Worm (Caenorhabditis elegans) whole organism, L1 larva: Measurements from ENCODE around the gene F53E10.6.

Source experiments
- F16B12.6 ChIP-seq: fragments of 150-350 bp; optimal IDR thresholded peaks from 2 replicates; lab custom pipeline; 2014; ENCODE audit warnings: missing biosample characterization, missing genetic modification characterization
- Y116A8C.19 ChIP-seq: sonication (generic microtip); optimal IDR thresholded peaks from 2 replicates; lab custom pipeline; 2016; ENCODE audit warnings: missing compliant biosample characterization, missing genetic modification characterization, borderline replicate concordance
- aha-1 ChIP-seq: fragments of 150-350 bp; optimal IDR thresholded peaks from 2 replicates; lab custom pipeline; 2014; ENCODE audit warnings: missing biosample characterization, missing genetic modification characterization
- alr-1 ChIP-seq: fragments of 200-800 bp; sonication (Bioruptor generic); optimal IDR thresholded peaks from 2 replicates; lab custom pipeline; 2018; ENCODE audit warnings: borderline replicate concordance, mild to moderate bottlenecking, missing genetic modification characterization, missing compliant biosample characterization
- aly-2 ChIP-seq: fragments of 150-350 bp; optimal IDR thresholded peaks from 2 replicates; lab custom pipeline; 2014; ENCODE audit warnings: missing biosample characterization, missing genetic modification characterization
- ama-1 ChIP-seq: fragments of 150-350 bp; optimal IDR thresholded peaks from 2 replicates; lab custom pipeline; 2014
- blmp-1 ChIP-seq: fragments of 150-350 bp; optimal IDR thresholded peaks from 2 replicates; lab custom pipeline; 2014; ENCODE audit warnings: missing biosample characterization, missing genetic modification characterization
- ceh-63 ChIP-seq: fragments of 200-800 bp; sonication (Bioruptor generic); optimal IDR thresholded peaks from 2 replicates; lab custom pipeline; 2018; ENCODE audit warnings: mild to moderate bottlenecking, missing genetic modification characterization, missing compliant biosample characterization
- ceh-8 ChIP-seq: fragments of 200-800 bp; sonication (Bioruptor generic); optimal IDR thresholded peaks from 2 replicates; lab custom pipeline; 2018; ENCODE audit warnings: mild to moderate bottlenecking, missing genetic modification characterization, moderate library complexity, missing compliant biosample characterization
- ceh-88 ChIP-seq: fragments of 200-800 bp; sonication (Bioruptor generic); IDR thresholded peaks from 2 replicates; pipeline ENCODE4 v1.3.6; 2022; ENCODE audit warnings: missing genetic modification characterization, missing compliant biosample characterization
- dsc-1 ChIP-seq: sonication (generic microtip); optimal IDR thresholded peaks from 2 replicates; lab custom pipeline; 2016; ENCODE audit warnings: mild to moderate bottlenecking, missing genetic modification characterization, missing compliant biosample characterization
- efl-3 ChIP-seq: fragments of 200-800 bp; sonication (Bioruptor generic); optimal IDR thresholded peaks from 2 replicates; lab custom pipeline; 2018; ENCODE audit warnings: mild to moderate bottlenecking, missing genetic modification characterization, missing compliant biosample characterization
- fkh-10 ChIP-seq: sonication (generic microtip); optimal IDR thresholded peaks from 2 replicates; lab custom pipeline; 2017; ENCODE audit warnings: missing biosample characterization, missing genetic modification reagents, missing genetic modification characterization
- grh-1 ChIP-seq: fragments of 200-800 bp; sonication (Bioruptor generic); IDR thresholded peaks from 2 replicates; pipeline ENCODE4 v1.3.6; 2022; ENCODE audit warnings: missing genetic modification reagents, missing genetic modification characterization, missing compliant biosample characterization
- hlh-17 ChIP-seq: fragments of 200-800 bp; sonication (Bioruptor generic); optimal IDR thresholded peaks from 2 replicates; lab custom pipeline; 2018; ENCODE audit warnings: missing genetic modification characterization, mild to moderate bottlenecking, missing compliant biosample characterization, moderate library complexity, borderline replicate concordance
- hlh-4 ChIP-seq: sonication (generic microtip); optimal IDR thresholded peaks from 2 replicates; lab custom pipeline; 2016; ENCODE audit warnings: mild to moderate bottlenecking, missing genetic modification characterization, missing compliant biosample characterization
- hpl-2 ChIP-seq: fragments of 150-350 bp; optimal IDR thresholded peaks from 2 replicates; lab custom pipeline; 2014; ENCODE audit warnings: missing biosample characterization, missing genetic modification reagents, missing genetic modification characterization
- irx-1 ChIP-seq: sonication (generic microtip); optimal IDR thresholded peaks from 2 replicates; lab custom pipeline; 2016; ENCODE audit warnings: missing genetic modification characterization, missing compliant biosample characterization
- lin-14 ChIP-seq: fragments of 200-800 bp; sonication (Bioruptor generic); optimal IDR thresholded peaks from 2 replicates; lab custom pipeline; 2018; ENCODE audit warnings: mild to moderate bottlenecking, missing genetic modification characterization, moderate library complexity, missing compliant biosample characterization
- lin-35 ChIP-seq, 2 experiments: fragments of 150-350 bp; optimal IDR thresholded peaks; 2 replicates each; lab custom pipeline; 2014; ENCODE audit warnings: missing biosample characterization in 2 of 2, missing genetic modification characterization in 2 of 2, missing genetic modification reagents in 2 of 2
- lir-3 ChIP-seq: sonication (generic microtip); optimal IDR thresholded peaks from 2 replicates; lab custom pipeline; 2016; ENCODE audit warnings: mild to moderate bottlenecking, missing genetic modification characterization, moderate library complexity, missing compliant biosample characterization; ENCODE audit not compliant: poor library complexity
- mdl-1 ChIP-seq, 2 experiments: fragments of 150-350 bp; optimal IDR thresholded peaks; 2 replicates each; lab custom pipeline; 2014 to 2017; ENCODE audit warnings: missing biosample characterization in 2 of 2, missing genetic modification characterization in 2 of 2, inconsistent platforms in 1 of 2
- mef-2 ChIP-seq: fragments of 150-350 bp; optimal IDR thresholded peaks from 2 replicates; lab custom pipeline; 2014; ENCODE audit warnings: missing biosample characterization, missing genetic modification characterization
- mep-1 ChIP-seq: fragments of 150-350 bp; optimal IDR thresholded peaks from 2 replicates; lab custom pipeline; 2014; ENCODE audit warnings: missing biosample characterization, missing genetic modification characterization
- nhr-11 ChIP-seq: fragments of 150-350 bp; optimal IDR thresholded peaks from 2 replicates; lab custom pipeline; 2014; ENCODE audit warnings: missing biosample characterization, missing genetic modification characterization
- nhr-12 ChIP-seq: sonication (generic microtip); optimal IDR thresholded peaks from 2 replicates; lab custom pipeline; 2017; ENCODE audit warnings: missing biosample characterization, missing genetic modification characterization
- nhr-20 ChIP-seq: sonication (generic microtip); optimal IDR thresholded peaks from 2 replicates; lab custom pipeline; 2016; ENCODE audit warnings: mild to moderate bottlenecking, missing genetic modification characterization, missing compliant biosample characterization
- nhr-28 ChIP-seq: fragments of 150-350 bp; optimal IDR thresholded peaks from 2 replicates; lab custom pipeline; 2014; ENCODE audit warnings: missing biosample characterization, missing genetic modification characterization
- nhr-47 ChIP-seq: sonication (generic microtip); optimal IDR thresholded peaks from 2 replicates; lab custom pipeline; 2016; ENCODE audit warnings: mild to moderate bottlenecking, missing genetic modification characterization, moderate library complexity, missing compliant biosample characterization
- nhr-76 ChIP-seq: sonication (generic microtip); optimal IDR thresholded peaks from 2 replicates; lab custom pipeline; 2017; ENCODE audit warnings: missing biosample characterization, missing genetic modification characterization
- nhr-84 ChIP-seq: sonication (generic microtip); optimal IDR thresholded peaks from 2 replicates; lab custom pipeline; 2017; ENCODE audit warnings: missing biosample characterization, missing genetic modification characterization
- nhr-85 ChIP-seq: sonication (generic microtip); peaks from one replicate; lab custom pipeline; 2016; ENCODE audit warnings: missing genetic modification characterization, inconsistent platforms, missing compliant biosample characterization
- nhr-90 ChIP-seq: sonication (generic microtip); optimal IDR thresholded peaks from 2 replicates; lab custom pipeline; 2016; ENCODE audit warnings: mild to moderate bottlenecking, missing genetic modification characterization, missing compliant biosample characterization; ENCODE audit not compliant: poor library complexity
- snpc-4 ChIP-seq: fragments of 150-350 bp; optimal IDR thresholded peaks from 2 replicates; lab custom pipeline; 2014; ENCODE audit warnings: missing biosample characterization, missing genetic modification characterization
- snu-23 ChIP-seq: sonication (generic microtip); optimal IDR thresholded peaks from 2 replicates; lab custom pipeline; 2016; ENCODE audit warnings: missing genetic modification characterization, missing compliant biosample characterization
- sox-4 ChIP-seq: sonication (generic microtip); optimal IDR thresholded peaks from 2 replicates; lab custom pipeline; 2016; ENCODE audit warnings: missing genetic modification characterization, missing compliant biosample characterization
- sptf-1 ChIP-seq: fragments of 150-350 bp; optimal IDR thresholded peaks from 2 replicates; lab custom pipeline; 2014; ENCODE audit warnings: missing biosample characterization, missing genetic modification characterization
- sup-37 ChIP-seq: fragments of 200-800 bp; sonication (Bioruptor generic); optimal IDR thresholded peaks from 2 replicates; lab custom pipeline; 2018; ENCODE audit warnings: mild to moderate bottlenecking, missing genetic modification characterization, missing compliant biosample characterization
- swsn-7 ChIP-seq: sonication (generic microtip); optimal IDR thresholded peaks from 2 replicates; lab custom pipeline; 2016; ENCODE audit warnings: missing genetic modification characterization, missing compliant biosample characterization
- tlp-1 ChIP-seq: fragments of 150-350 bp; optimal IDR thresholded peaks from 2 replicates; lab custom pipeline; 2014; ENCODE audit warnings: missing biosample characterization, missing genetic modification characterization
- unc-62 ChIP-seq: fragments of 150-350 bp; optimal IDR thresholded peaks from 2 replicates; lab custom pipeline; 2014; ENCODE audit warnings: missing biosample characterization, missing genetic modification reagents, missing genetic modification characterization
- unc-86 ChIP-seq: sonication (generic microtip); optimal IDR thresholded peaks from 2 replicates; lab custom pipeline; 2016; ENCODE audit warnings: missing genetic modification characterization, missing compliant biosample characterization
- xbp-1 ChIP-seq: sonication (generic microtip); optimal IDR thresholded peaks from 2 replicates; lab custom pipeline; 2016; ENCODE audit warnings: missing genetic modification characterization, missing compliant biosample characterization
- zag-1 ChIP-seq: fragments of 150-350 bp; optimal IDR thresholded peaks from 2 replicates; lab custom pipeline; 2014; ENCODE audit warnings: missing biosample characterization, missing genetic modification characterization
- ztf-11 ChIP-seq, 2 experiments: sonication (generic microtip); optimal IDR thresholded peaks; 2 replicates each; lab custom pipeline; 2016 to 2017; ENCODE audit warnings: missing genetic modification characterization in 2 of 2, missing biosample characterization in 1 of 2, missing compliant biosample characterization in 1 of 2

The F53E10.6 gene

ce11 chrV:2575716-2576115 is 27.1 kb downstream of the F53E10.6 start:
- TF ChIP-seq unc-62 (GFP tag; lab: Kevin White, UChicago) (no peak), lir-3 (tag; lab: Kevin White, UChicago) (no peak), nhr-84 (tag; lab: Kevin White, UChicago) (no peak), ama-1 (lab: Kevin White, UChicago) (no peak), ztf-11 (tag; optimal IDR thresholded peaks at IDR 0.05; lab: Kevin White, UChicago) (no peak), unc-86 (tag; lab: Kevin White, UChicago) (no peak), mef-2 (tag; lab: Kevin White, UChicago) (no peak), nhr-76 (tag; lab: Kevin White, UChicago) (no peak), sox-4 (tag; lab: Kevin White, UChicago) (no peak)

- TF ChIP-seq nhr-11 (tag; lab: Kevin White, UChicago) = no peak
These were observed 29.0 kb downstream of the F53E10.6 start, which contains the start of gene nhr-290 for ce11 chrV:2573881-2574280. Gene nhr-290, plus strand, starts transcription at chrV:2574181.

DNA sequence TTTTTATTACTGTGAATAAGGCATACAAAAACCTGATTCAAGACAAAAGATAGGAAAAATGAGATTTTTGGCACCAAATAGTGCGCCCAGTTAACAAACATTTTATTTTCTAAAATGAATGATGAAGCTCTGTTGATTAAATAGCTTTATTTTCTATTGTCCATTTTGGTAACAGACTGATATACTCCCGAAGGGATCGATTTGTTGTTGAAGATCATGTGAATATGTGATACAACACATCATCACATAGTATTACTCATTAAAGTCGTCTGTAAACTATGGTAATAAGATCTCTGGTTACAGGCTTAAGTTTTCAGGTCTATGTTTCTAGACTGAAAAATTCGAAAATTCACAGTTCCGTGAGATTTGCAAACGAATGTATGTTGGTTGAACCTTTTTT is 29.8 kb downstream of the F53E10.6 start, which contains the start of gene srj-20:
Gene srj-20, minus strand, starts transcription at position 101 of the 400 bp plus-strand sequence.
- TF ChIP-seq dsc-1 (tag; lab: Kevin White, UChicago) (no peak), snu-23 (GFP tag; lab: Kevin White, UChicago) (no peak), nhr-76 (tag; lab: Kevin White, UChicago) (no peak), ceh-63 (no peak), swsn-7 (tag; lab: Kevin White, UChicago) (no peak), sptf-1 (no peak), tlp-1 (tag; lab: Kevin White, UChicago) (no peak), grh-1 (no peak), blmp-1 (tag; lab: Kevin White, UChicago) (no peak), lin-35 (GFP tag; optimal IDR thresholded peaks at IDR 0.05; lab: Kevin White, UChicago) (no peak), mep-1 (tag; lab: Kevin White, UChicago) (no peak), Y116A8C.19 (tag; lab: Kevin White, UChicago) (no peak), snpc-4 (no peak), alr-1 (tag; lab: Kevin White, UChicago) (no peak), nhr-20 (tag; lab: Kevin White, UChicago) (no peak), sup-37 (no peak)

DNA sequence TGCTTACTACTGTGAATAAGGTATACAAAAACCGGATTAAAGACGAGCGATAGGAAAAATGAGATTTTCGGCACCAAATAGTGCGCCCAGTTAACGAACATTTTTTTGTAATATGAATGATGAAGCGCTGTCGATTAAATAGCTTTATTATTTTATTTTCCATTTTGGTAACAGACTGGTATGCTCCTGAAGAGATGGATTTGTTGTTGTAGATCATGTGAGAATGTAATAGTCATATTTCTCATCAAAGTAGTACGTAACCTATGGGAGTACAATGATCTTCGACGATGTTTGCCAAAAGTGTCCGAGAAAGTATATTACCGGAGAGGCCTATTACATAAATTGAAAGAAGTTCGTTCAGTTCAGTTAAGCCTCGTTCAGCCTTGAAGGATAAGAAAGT is 32.2 kb downstream of the F53E10.6 start, which contains the start of gene srj-19:
Gene srj-19, minus strand, starts transcription at position 101 of the 400 bp plus-strand sequence.
- no peak for TF ChIP-seq nhr-85
- TF ChIP-seq ceh-63 = no peak
- no peak for TF ChIP-seq swsn-7 (tag; lab: Kevin White, UChicago)
- TF ChIP-seq nhr-84 (tag; lab: Kevin White, UChicago) = no peak
- TF ChIP-seq snpc-4 = no peak
- no peak for TF ChIP-seq nhr-28 (tag; lab: Kevin White, UChicago)
- TF ChIP-seq ceh-8 (GFP tag; lab: Kevin White, UChicago) = no peak
- no peak for TF ChIP-seq lin-14 (GFP tag; lab: Kevin White, UChicago)
- no peak for TF ChIP-seq sox-4 (tag; lab: Kevin White, UChicago)
- TF ChIP-seq mdl-1 (tag; optimal IDR thresholded peaks at IDR 0.05; lab: Kevin White, UChicago) = no peak
- no peak for TF ChIP-seq mef-2 (tag; lab: Kevin White, UChicago)
- no peak for TF ChIP-seq ceh-88 (GFP tag; lab: Robert Waterston, UW)
- TF ChIP-seq Y116A8C.19 (tag; lab: Kevin White, UChicago) = no peak
- TF ChIP-seq aha-1 (tag; lab: Kevin White, UChicago) = no peak
- no peak for TF ChIP-seq F16B12.6 (tag; lab: Kevin White, UChicago)
- no peak for TF ChIP-seq nhr-12
- TF ChIP-seq, all 84 proteins: peak for 0

- no peak for TF ChIP-seq nhr-90 (tag; lab: Kevin White, UChicago)
- TF ChIP-seq xbp-1 (tag; lab: Kevin White, UChicago) = no peak
- TF ChIP-seq hlh-4 (tag; lab: Kevin White, UChicago) = no peak
- TF ChIP-seq snu-23 (GFP tag; lab: Kevin White, UChicago) = no peak
- TF ChIP-seq sptf-1 = no peak
- TF ChIP-seq nhr-20 (tag; lab: Kevin White, UChicago) = no peak
- no peak for TF ChIP-seq tlp-1 (tag; lab: Kevin White, UChicago)
- TF ChIP-seq hpl-2 (GFP tag; lab: Kevin White, UChicago) = no peak
- no peak for TF ChIP-seq lin-35 (GFP tag; optimal IDR thresholded peaks at IDR 0.05; lab: Kevin White, UChicago)
- TF ChIP-seq zag-1 = no peak
- TF ChIP-seq nhr-47 (tag; lab: Kevin White, UChicago) = no peak
- no peak for TF ChIP-seq irx-1 (tag; lab: Kevin White, UChicago)
- TF ChIP-seq efl-3 (GFP tag; lab: Kevin White, UChicago) = no peak
- no peak for TF ChIP-seq mdl-1 (tag; optimal IDR thresholded peaks at IDR 0.05; lab: Kevin White, UChicago)
- no peak for TF ChIP-seq hlh-17 (GFP tag; lab: Kevin White, UChicago)
- TF ChIP-seq fkh-10 (GFP tag; lab: Kevin White, UChicago) = no peak
- no peak for TF ChIP-seq nhr-84 (tag; lab: Kevin White, UChicago)
- no peak for TF ChIP-seq aly-2 (tag; lab: Kevin White, UChicago)
These were observed 37.3 kb downstream of the F53E10.6 start, which contains the start of gene Y45G12C.1 for ce11 chrV:2565525-2565924. Gene Y45G12C.1, plus strand, starts transcription at chrV:2565683.
